Fruit fly (Drosophila melanogaster) S2 (cell line): ENCODE results near the gene CG18599.

ENCODE experiments used
- CG8478 ChIP-seq: fragments of >200 bp; optimal IDR thresholded peaks from 2 replicates; lab custom pipeline; 2018
- CTCF ChIP-seq, 2 experiments: fragments of >200 bp; optimal IDR thresholded peaks; 2 replicates each; lab custom pipeline; 2018

The CG18599 gene

dm6 chr3R:18244171-18245043, 23.2 kb upstream of the CG18599 start:
- no peak for TF ChIP-seq CTCF (optimal IDR thresholded peaks at IDR 0.05; lab: Kevin White, UChicago)
- peak; percentile 33 for TF ChIP-seq CG8478 (lab: Kevin White, UChicago)

DNA sequence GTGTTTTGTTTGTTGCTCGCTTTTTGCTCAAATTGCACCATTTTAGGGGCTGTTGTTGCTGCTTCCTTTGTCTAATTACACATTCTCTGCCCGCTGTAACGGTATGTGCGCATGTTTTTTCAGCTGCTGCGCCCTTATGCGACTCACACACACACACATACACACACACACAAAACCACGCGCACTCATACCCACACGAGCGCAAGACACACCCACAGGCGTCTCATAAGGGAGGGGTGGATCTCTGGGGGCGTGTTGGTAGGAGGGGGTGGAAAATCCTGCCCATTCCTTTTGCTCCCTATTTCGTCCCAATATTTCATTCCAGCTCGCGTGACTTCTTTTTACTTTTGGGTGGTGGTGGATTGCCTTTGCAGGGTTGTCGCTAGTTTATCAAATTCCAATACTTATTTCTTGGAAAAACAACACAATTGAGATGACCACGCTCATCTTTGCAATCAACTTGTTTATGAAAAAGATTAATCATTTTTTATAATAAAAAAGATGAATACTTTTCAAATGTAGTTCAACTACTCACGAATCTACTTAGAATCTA, 22.5 kb upstream of the CG18599 start:
- no peak for TF ChIP-seq CTCF (optimal IDR thresholded peaks at IDR 0.05; lab: Kevin White, UChicago)
- no peak for TF ChIP-seq CG8478 (lab: Kevin White, UChicago)

DNA sequence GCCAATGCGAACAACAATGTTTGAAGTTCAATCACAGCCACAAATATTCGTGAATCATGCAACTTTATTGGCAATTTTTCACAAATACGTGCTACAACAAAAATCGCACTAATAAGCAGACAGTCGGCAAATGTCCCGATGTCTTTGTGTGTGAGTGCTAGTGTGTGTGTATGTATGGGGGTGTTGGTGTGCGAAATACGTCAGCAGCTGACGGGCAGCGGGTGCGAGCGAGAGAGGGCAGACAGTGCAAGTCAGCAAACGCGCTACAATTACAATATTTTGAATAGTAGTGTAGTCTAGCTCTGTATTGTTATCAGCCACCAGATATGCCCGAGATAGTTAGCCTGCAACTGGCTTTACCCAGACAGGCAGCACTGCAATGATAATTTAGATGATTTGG, 21.5 kb upstream of the CG18599 start:
- TF ChIP-seq CG8478 (lab: Kevin White, UChicago) (no peak), CTCF (optimal IDR thresholded peaks at IDR 0.05; lab: Kevin White, UChicago) (no peak)

dm6 chr3R:18249268-18249667, 18.3 kb upstream of the CG18599 start:
- TF ChIP-seq CG8478 (lab: Kevin White, UChicago) (no peak), CTCF (optimal IDR thresholded peaks at IDR 0.05; lab: Kevin White, UChicago) (no peak)

DNA sequence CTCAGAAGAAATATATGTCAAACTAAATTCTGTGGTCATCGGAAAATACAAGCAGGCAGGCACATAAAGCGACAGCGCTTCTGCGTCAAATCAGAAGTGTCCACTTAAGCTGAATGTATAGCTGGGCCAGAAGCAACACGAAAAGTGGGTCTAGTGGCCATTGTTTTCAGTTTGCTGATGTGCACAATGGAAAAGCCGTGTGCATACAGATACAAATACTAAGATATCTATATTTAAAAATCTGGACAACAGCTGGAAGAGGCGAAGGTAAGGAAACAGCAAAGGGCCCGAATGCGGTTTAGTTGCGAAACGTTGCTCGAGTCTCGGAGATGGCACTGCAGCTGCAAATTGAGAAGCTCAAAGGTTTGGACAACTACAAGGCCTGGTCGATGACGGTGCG, 16.8 kb upstream of the CG18599 start, which contains the start of gene CG18598:
Gene CG18598, plus strand, starts transcription at position 301 of the 400 bp plus-strand sequence.
- TF ChIP-seq CTCF (optimal IDR thresholded peaks at IDR 0.05; lab: Kevin White, UChicago) (no peak), CG8478 (lab: Kevin White, UChicago) (no peak)

- TF ChIP-seq CTCF (optimal IDR thresholded peaks at IDR 0.05; lab: Kevin White, UChicago), result no peak
- no peak for TF ChIP-seq CG8478 (lab: Kevin White, UChicago)
Observed at dm6 chr3R:18251876-18252275, 15.7 kb upstream of the CG18599 start.

DNA sequence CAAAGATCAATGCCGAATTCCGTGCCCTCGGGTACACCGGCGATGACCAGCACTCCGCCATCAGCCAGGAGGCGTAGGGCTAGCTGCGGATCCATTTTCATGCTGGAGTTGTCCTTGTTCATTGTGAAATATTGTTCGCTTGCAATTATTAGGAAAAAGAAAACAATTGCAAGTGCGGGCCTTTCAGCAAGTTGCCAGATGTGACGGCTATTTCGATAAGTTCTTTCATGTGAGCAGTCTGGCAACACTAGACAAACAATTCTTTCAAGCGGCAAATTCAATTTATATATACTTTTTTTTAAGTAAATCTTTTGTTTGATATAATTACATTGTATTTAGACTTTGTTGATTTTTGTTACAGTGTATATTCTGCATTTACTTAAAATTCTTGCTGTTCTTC, 15.0 kb upstream of the CG18599 start, which contains the start of gene CG12320:
Gene CG12320, minus strand, starts transcription at position 157 of the 400 bp plus-strand sequence.
- peak in 1 of 2 experiments; percentile 8 for TF ChIP-seq CTCF (optimal IDR thresholded peaks at IDR 0.05; lab: Kevin White, UChicago)
- TF ChIP-seq CG8478 (lab: Kevin White, UChicago), result no peak

DNA sequence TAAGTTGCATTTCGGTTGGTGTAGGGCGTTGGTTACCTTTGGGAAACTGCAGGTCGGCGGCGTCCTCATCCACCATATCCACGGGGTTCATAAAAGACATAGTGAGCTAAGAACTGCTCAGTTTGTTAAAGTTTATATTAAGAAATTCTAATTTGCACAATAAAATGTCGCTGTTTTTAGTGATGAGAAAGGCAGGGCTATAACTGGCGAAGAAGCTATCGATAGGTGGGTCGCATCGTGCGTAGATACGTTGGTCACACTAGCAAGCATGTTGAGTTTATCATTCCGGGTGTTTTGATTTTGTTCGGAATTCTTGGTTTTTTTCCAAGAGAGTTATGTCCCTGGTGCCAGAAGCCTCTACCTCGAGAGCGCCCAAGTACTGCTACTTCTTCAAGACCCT, 12.3 kb upstream of the CG18599 start, which contains the start of the genes Ada2a, Polr2D, Tgs1 and moi:
Gene Ada2a, minus strand, starts transcription at position 207 of the 400 bp plus-strand sequence.
Gene Polr2D, minus strand, starts transcription at position 207 of the 400 bp plus-strand sequence.
Gene Tgs1, plus strand, starts transcription at position 250 of the 400 bp plus-strand sequence.
Gene moi, plus strand, starts transcription at position 250 of the 400 bp plus-strand sequence.
- TF ChIP-seq CTCF (optimal IDR thresholded peaks at IDR 0.05; lab: Kevin White, UChicago) (peak; percentile 1 to 28), CG8478 (lab: Kevin White, UChicago) (no peak)

DNA sequence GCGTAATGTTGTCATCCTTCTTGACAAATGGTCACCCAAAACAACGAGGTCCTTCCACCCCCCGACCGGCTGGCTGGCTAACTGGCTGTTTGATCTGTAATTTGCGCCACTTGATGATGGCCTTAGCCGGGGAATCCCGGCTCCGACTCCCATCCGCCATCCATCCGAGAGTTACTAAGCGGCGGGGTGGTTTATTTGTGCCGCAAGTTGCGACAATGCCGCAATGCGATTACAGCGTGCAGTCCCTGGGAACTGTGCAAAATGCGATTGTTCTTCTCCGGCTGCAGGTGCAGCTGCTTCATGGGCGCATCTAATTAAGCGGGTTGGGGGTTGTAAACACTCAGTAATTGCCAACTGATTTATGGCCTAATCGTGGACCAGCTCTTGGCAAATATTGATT, 7.6 kb upstream of the CG18599 start:
- TF ChIP-seq CG8478 (lab: Kevin White, UChicago) (no peak), CTCF (optimal IDR thresholded peaks at IDR 0.05; lab: Kevin White, UChicago) (no peak)

DNA sequence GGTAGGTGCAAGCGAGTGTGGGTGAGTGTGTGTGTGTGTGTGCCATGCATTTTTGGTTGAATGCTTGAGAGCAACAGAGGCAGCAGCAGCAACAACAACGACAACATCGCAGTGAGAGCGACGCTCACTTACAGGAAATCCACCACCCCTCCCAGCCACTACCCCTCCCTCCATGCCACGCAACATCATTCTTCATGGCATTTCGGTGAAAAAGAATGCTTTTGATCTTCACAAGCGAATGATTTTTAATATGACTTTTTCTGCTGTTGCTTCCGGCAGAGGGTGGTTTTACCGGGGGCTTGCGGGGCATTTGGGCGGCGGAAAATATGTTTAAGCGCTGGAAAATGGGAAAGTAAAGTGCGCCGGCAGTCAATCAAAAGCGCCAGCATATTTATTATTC, 6.0 kb upstream of the CG18599 start:
- no peak for TF ChIP-seq CTCF (optimal IDR thresholded peaks at IDR 0.05; lab: Kevin White, UChicago)
- TF ChIP-seq CG8478 (lab: Kevin White, UChicago), result no peak

dm6 chr3R:18265275-18265674, 2.3 kb upstream of the CG18599 start:
- no peak for TF ChIP-seq CTCF (optimal IDR thresholded peaks at IDR 0.05; lab: Kevin White, UChicago)
- TF ChIP-seq CG8478 (lab: Kevin White, UChicago), result no peak

DNA sequence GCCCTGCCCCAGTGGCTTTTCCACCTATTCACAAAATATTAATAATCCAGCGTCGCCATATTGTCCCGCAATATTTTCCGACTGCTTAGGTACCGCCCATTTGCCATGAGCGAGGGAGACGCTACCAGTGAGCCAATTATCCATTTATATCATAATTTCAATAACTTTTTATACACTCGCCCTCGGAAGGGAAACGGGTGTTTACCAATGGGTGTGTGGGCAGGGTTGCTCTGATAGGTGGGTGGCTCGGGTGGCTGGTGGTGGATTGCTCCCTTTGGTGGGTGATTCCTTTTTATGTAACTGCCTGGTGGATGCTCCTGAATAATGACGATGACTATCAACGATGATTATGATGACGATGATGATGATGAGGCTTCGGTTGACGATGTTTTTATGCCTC, 924 bp upstream of the CG18599 start:
- TF ChIP-seq CG8478 (lab: Kevin White, UChicago) (no peak), CTCF (optimal IDR thresholded peaks at IDR 0.05; lab: Kevin White, UChicago) (no peak)

DNA sequence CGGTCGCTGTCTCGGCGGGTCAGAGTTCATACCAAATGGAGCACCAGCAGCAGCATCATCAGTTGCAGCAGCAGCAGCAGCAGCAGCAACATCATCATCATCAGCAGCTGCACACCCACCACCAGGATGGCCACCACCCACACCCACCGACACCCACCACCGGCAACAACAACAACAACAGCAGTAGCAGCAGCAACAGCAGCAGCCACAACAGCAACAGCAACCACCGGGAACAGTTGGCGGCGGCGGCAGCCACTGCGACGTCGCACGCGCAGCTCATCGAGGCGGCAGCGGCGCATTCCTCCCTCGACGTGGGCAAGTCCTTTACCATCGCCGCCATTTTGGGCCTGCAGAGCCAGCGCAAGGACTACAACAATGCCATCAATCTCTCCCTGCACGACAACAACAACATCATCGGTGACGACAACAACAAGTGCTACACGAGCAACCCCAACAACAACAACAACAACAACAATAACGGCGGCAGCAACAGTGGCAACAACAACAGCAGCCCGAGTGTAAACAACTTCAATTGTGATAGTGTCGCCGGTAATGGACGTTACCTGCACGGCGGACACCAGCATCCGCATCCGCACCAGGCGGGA, 2.3 kb downstream of the CG18599 start:
- TF ChIP-seq CTCF (optimal IDR thresholded peaks at IDR 0.05; lab: Kevin White, UChicago) (no peak), CG8478 (lab: Kevin White, UChicago) (no peak)

- TF ChIP-seq CG8478 (lab: Kevin White, UChicago), result no peak
- no peak for TF ChIP-seq CTCF (optimal IDR thresholded peaks at IDR 0.05; lab: Kevin White, UChicago)
Observed at dm6 chr3R:18274328-18275098, 6.9 kb downstream of the CG18599 start, which contains the start of the genes Vps39 and eIF1A. Gene Vps39, minus strand, starts transcription at chr3R:18274446. Gene eIF1A, plus strand, starts transcription at chr3R:18274665.
